Fruit fly (Drosophila melanogaster): ENCODE results near the gene Iyd.

- TF ChIP-seq usp (GFP tag; optimal IDR thresholded peaks at IDR 0.05) (no peak), CG8478 (optimal IDR thresholded peaks at IDR 0.05) (no peak), pan (optimal IDR thresholded peaks at IDR 0.05) (no peak), psq (optimal IDR thresholded peaks at IDR 0.05) (no peak), EcR (GFP tag; optimal IDR thresholded peaks at IDR 0.05) (no peak)
Measured at dm6 chr3L:11103773-11104172, 7.7 kb upstream of the Iyd start, which contains the start of gene CG32071.

All from whole organism.